Fruit fly (Drosophila melanogaster): ENCODE results near the gene lic.
A peak's percentile ranks its signal among the peaks of the same experiment; 100 is the strongest.

The lic gene

DNA sequence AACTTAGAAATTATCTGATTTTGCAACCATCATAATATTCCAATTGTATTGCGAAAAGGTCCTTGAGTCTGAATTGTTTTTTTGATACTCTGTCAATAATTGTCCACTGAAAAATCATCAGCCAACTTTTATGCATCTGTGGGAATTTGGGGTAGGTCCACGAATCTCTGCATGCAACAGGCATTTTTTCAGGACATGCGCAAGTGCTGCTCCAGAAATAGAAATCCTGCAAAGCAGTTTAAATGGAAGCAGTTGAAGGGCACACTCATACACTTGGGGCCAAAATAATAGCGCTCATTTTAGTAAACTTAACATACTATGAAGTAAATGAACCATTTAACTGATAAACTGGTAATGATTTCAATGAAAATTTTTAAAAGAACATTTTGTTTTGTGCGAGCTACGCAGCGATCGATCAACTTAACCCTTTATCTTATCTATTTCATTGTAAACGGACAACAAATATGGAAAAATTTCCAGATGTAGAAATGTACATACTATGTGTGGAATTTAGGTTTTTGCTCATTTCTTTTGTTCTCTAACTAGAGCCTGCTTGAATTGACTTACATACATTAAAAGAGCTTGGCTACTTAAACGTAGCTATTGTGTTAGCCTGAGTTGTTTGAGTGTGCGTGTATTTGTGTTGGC lies 39.4 kb downstream of the lic start:
- TF ChIP-seq Dll (optimal IDR thresholded peaks at IDR 0.05) (no peak), psq (optimal IDR thresholded peaks at IDR 0.05) (no peak), usp (GFP tag; optimal IDR thresholded peaks at IDR 0.05) (no peak), CG8478 (optimal IDR thresholded peaks at IDR 0.05) (no peak), pan (optimal IDR thresholded peaks at IDR 0.05) (no peak), EcR (GFP tag; optimal IDR thresholded peaks at IDR 0.05) (no peak)

DNA sequence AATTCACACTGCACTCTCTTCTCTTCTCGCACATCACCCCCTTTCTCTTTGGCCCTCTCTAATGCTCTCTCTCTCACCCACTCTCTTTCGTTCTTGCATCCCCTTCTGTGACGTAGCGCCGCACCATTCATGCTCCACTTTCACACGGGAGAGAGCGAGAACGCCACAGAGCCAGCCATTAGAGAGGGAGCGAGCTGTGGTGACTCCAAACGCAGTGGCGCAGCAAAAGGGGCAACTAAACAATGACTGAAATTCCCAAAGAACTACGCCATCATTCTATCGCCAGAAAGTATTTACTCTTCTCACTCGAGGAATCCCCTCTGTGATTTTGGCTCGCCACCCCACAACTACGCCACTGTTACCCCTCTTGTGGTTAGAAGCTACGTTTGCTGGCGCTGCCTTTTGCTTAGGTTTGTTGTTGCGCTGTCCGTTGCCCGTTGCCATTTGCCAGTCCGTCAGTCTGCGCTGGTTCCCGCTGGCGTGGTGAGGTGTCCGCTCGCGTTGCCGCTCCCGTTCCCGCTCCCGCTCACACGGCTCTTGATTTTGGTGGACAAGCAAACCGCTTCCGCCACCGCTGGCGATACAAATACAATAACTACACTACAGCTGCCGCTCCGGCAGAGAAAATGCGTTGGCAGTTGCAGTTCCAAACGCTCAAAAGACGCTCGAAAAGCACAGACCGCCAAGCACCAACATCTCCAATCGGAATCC lies 40.3 kb downstream of the lic start:
- no peak for TF ChIP-seq EcR (GFP tag; optimal IDR thresholded peaks at IDR 0.05)
- TF ChIP-seq CG8478 (optimal IDR thresholded peaks at IDR 0.05) = no peak
- peak; percentile 68 for TF ChIP-seq Dll (optimal IDR thresholded peaks at IDR 0.05)

DNA sequence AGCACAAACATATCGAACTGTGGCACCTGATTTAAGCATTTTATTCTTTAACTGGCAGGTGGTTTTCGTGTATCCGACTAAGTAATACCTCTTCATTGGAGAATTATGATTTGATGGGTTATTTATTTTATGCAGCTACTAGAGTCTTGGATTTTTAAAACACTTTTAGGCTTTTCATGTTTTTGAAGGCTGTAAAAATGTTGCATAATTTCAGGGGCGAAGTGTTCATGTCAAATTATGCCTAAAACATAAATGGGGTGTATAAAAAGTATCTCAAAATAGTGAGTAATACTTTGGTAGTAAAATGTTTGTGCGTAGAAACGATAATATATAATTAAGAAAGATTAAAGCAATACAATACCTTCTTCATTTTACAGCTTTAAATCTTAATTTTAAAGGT lies 43.9 kb downstream of the lic start:
- TF ChIP-seq pan (optimal IDR thresholded peaks at IDR 0.05) (no peak), usp (GFP tag; optimal IDR thresholded peaks at IDR 0.05) (no peak), EcR (GFP tag; optimal IDR thresholded peaks at IDR 0.05) (no peak), CG8478 (optimal IDR thresholded peaks at IDR 0.05) (no peak), psq (optimal IDR thresholded peaks at IDR 0.05) (no peak), Dll (optimal IDR thresholded peaks at IDR 0.05) (no peak)

DNA sequence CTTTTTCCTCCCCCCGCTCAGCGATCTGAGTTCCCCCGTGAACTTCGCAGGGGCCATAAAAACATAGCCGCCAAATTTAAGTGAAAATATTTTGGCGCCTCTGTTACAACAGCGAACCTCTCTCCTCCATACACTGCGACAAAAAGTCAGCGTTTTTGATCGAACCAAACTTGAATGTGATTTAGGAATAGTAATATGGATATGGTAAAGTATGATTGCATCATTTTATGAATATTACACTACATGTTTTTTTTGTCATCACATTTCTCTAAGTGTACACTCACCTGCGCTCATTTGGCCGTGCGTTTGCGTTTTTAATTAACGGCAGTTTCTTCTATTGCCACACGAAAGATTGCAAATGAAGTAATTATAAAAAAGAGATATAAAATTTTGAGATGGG lies 44.8 kb downstream of the lic start:
- TF ChIP-seq pan (optimal IDR thresholded peaks at IDR 0.05) (no peak), CG8478 (optimal IDR thresholded peaks at IDR 0.05) (no peak), usp (GFP tag; optimal IDR thresholded peaks at IDR 0.05) (no peak), psq (optimal IDR thresholded peaks at IDR 0.05) (no peak), EcR (GFP tag; optimal IDR thresholded peaks at IDR 0.05) (no peak)

DNA sequence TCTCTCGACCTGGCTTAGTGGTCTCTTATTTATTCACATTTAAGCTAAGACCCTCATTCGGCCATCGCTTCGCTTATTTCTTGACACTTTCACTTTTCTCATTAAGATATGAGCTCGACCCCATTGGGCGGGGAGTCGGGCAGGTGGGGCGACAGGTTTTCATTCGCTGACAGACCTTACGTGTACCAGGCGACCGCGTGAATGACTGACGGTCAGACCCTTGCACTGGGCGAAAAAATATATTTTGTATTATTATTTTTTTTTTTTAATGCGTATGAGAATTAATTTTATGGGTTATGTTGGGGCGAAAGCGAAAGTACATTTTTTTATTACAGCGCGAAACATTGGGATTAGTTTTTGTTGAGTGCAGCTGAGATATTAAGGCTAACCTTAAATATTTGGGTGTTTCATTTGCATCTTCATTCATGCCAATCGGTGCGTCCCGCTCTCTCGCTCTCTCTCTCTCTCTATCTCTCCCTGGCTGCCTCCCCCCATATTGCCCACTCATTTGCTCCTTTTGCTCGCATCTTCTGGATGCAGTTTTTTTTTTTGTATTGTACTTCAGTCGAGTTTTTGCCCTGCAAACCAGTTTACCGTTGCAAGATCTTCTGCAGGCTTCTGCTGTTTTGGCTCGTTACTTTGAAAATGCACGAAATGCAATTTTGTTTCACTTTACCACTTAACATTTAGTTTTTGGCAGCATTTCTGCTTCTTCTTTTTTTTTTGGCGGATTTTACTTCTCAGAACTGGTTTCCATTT lies 46.2 kb downstream of the lic start:
- TF ChIP-seq psq (optimal IDR thresholded peaks at IDR 0.05) (no peak), usp (GFP tag; optimal IDR thresholded peaks at IDR 0.05) (no peak), CG8478 (optimal IDR thresholded peaks at IDR 0.05) (no peak), pan (optimal IDR thresholded peaks at IDR 0.05) (no peak), EcR (GFP tag; optimal IDR thresholded peaks at IDR 0.05) (no peak), Dll (optimal IDR thresholded peaks at IDR 0.05) (no peak)

DNA sequence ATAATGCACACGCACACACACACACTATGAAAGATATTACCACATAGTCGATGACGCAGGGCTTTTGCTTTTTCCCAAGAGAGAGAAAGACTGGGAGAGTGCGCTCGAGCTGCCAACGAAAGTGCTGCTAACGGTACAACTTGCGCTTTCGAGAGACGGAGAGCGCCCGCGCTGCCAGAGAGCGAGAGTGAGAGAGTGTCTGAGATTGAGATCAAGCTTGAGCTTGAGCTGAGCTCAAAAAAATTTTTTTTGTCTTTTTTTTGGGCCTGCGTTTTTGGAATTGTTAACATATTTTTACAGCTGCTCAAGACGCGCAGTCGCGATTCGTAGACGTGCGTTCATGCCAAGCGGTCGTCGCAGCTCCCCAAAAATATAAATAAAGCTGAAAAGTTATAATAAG lies 47.9 kb downstream of the lic start, which contains the start of gene CG32645:
CG32645 (plus strand) TSS at position 313 of the 400 bp plus-strand sequence.
- TF ChIP-seq psq (optimal IDR thresholded peaks at IDR 0.05) (no peak), Dll (optimal IDR thresholded peaks at IDR 0.05) (peak; percentile 11), CG8478 (optimal IDR thresholded peaks at IDR 0.05) (no peak), pan (optimal IDR thresholded peaks at IDR 0.05) (no peak), usp (GFP tag; optimal IDR thresholded peaks at IDR 0.05) (no peak), EcR (GFP tag; optimal IDR thresholded peaks at IDR 0.05) (no peak)

DNA sequence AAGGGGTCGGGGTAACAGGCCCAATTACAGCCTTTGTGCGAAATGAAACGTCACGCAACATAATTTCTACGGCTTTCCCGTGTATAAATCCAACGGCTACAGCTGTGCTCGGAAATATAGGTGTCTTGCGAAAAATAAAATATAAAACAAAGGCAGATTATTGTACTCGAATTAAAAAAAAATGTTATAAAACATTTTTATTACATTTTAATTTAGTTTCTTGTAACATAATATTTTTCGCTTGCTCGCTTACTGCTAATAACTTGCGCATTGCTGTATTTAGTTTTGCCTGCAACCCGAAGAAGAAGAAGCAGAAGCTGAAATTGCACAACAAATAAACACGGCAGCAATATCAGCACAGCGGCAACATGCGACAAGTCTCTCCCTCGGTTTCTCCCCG lies 52.2 kb downstream of the lic start:
- TF ChIP-seq usp (GFP tag; optimal IDR thresholded peaks at IDR 0.05) (no peak), pan (optimal IDR thresholded peaks at IDR 0.05) (no peak), Dll (optimal IDR thresholded peaks at IDR 0.05) (no peak), psq (optimal IDR thresholded peaks at IDR 0.05) (no peak), CG8478 (optimal IDR thresholded peaks at IDR 0.05) (no peak), EcR (GFP tag; optimal IDR thresholded peaks at IDR 0.05) (no peak)

All from whole organism.